Worm (Caenorhabditis elegans): Measurements from ENCODE around the gene C28D4.4.
"Not testable (repeated sequence)": the region's sequence is repeated elsewhere in the genome, so short reads cannot be mapped to it uniquely, and the experiment has no call there.

DNA sequence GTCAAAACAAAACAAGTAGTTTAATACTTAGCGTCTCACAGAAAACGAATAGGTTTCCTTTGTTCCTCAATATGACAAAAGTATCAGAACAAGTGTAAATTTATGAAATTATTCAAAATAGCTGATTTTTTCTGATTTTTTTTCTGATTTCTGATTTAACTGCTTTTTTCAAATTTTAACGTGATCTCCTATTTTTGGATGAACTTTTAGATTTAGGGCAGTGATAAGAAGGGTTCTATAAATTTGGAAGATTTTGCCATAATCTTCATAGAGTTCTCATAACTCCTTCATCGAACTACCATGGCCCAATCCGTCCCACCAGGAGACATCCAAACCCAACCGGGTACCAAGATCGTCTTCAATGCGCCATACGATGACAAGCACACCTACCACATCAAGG, 24.9 kb upstream of the C28D4.4 start, which contains the start of gene msp-78:
- TF ChIP-seq ama-1 (optimal IDR thresholded peaks at IDR 0.05); tbx-37 (GFP tag; conservative IDR thresholded peaks at IDR 0.05); hmbx-1 (tag; optimal IDR thresholded peaks at IDR 0.05); B0310.2 (tag; optimal IDR thresholded peaks at IDR 0.05): not testable (repeated sequence)
